Worm (Caenorhabditis elegans): ENCODE measurements around the gene F43H9.4.
A peak's percentile ranks its signal among the peaks of the same experiment; 100 is the strongest.

DNA sequence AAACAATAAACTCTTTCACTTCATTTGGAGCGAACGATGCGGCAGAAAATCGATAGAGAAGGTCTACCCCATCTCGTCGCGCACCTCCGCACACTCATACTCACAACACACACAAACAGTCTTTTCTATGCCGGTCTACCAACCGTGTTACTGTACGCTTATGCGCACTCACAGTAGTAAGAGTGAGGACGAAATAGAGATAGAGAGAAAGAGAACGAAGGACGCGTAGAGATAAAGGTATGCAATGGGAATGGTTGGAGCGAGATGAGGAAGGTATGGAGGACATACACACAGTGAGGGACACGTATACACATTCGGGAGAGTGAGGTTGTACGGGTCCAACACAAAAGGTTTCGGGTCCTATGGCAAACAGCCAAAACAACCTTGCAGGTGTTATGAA is 47.7 kb upstream of the F43H9.4 start:
- TF ChIP-seq lin-13 (tag; optimal IDR thresholded peaks at IDR 0.05): no peak
- no peak for TF ChIP-seq hlh-1 (tag; optimal IDR thresholded peaks at IDR 0.05)
- no peak for TF ChIP-seq unc-39 (tag; optimal IDR thresholded peaks at IDR 0.05)
- no peak for TF ChIP-seq ztf-11 (tag; optimal IDR thresholded peaks at IDR 0.05)
- TF ChIP-seq sptf-1 (tag; optimal IDR thresholded peaks at IDR 0.05): peak; percentile 46
- TF ChIP-seq unc-62 (GFP tag; optimal IDR thresholded peaks at IDR 0.05): no peak
- no peak for TF ChIP-seq mep-1 (tag; optimal IDR thresholded peaks at IDR 0.05)
- TF ChIP-seq cnd-1 (tag; optimal IDR thresholded peaks at IDR 0.05): peak; percentile 45
- no peak for TF ChIP-seq ces-1 (GFP tag; optimal IDR thresholded peaks at IDR 0.05)
- TF ChIP-seq unc-120 (tag; optimal IDR thresholded peaks at IDR 0.05; ENCODE audit: poor library complexity, severe bottlenecking): no peak
